Fruit fly (Drosophila melanogaster): Measurements from ENCODE around the gene Diap1.

Diap1 gene

dm6 chr3L:16001164-16001679 is 49.6 kb downstream of the Diap1 start (continued):
- peak; percentile 59 for TF ChIP-seq CG1832 (GFP tag; optimal IDR thresholded peaks at IDR 0.05)
- peak; percentile 28 for TF ChIP-seq Ets97D (GFP tag; optimal IDR thresholded peaks at IDR 0.05)
- no peak for TF ChIP-seq CG14860 (GFP tag; IDR thresholded peaks at IDR 0.05; ENCODE audit: partially characterized antibody)
- no peak for TF ChIP-seq CG14710 (tag; optimal IDR thresholded peaks at IDR 0.05)
- TF ChIP-seq Hey (tag; optimal IDR thresholded peaks at IDR 0.05): peak; percentile 48
- peak; percentile 80 for TF ChIP-seq cwo (GFP tag; optimal IDR thresholded peaks at IDR 0.05)
- TF ChIP-seq CG13296 (GFP tag; optimal IDR thresholded peaks at IDR 0.05): peak; percentile 88
- peak; percentile 48 for TF ChIP-seq sima (GFP tag; optimal IDR thresholded peaks at IDR 0.05)
- peak; percentile 48; the same call in 1 of the 2 replicates for TF ChIP-seq CG17612 (GFP tag; IDR thresholded peaks at IDR 0.05)
- peak; percentile 78 for TF ChIP-seq org-1 (GFP tag; optimal IDR thresholded peaks at IDR 0.05)
- no peak for TF ChIP-seq CG3065 (GFP tag; optimal IDR thresholded peaks at IDR 0.05)
- no peak for TF ChIP-seq BEAF-32 (GFP tag; optimal IDR thresholded peaks at IDR 0.05)
- TF ChIP-seq CG6765 (GFP tag; optimal IDR thresholded peaks at IDR 0.05): peak; percentile 75
- peak; percentile 32 for TF ChIP-seq pnt (GFP tag; optimal IDR thresholded peaks at IDR 0.05)
- TF ChIP-seq croc (GFP tag; conservative IDR thresholded peaks at IDR 0.05): no peak
- peak; percentile 81 for TF ChIP-seq Oli (tag; optimal IDR thresholded peaks at IDR 0.05)
- no peak for TF ChIP-seq ato (GFP tag; IDR thresholded peaks at IDR 0.05; ENCODE audit: partially characterized antibody)
- no peak for TF ChIP-seq Dll (GFP tag; IDR thresholded peaks at IDR 0.05; ENCODE audit: partially characterized antibody)
- TF ChIP-seq Neu2 (GFP tag; optimal IDR thresholded peaks at IDR 0.05; ENCODE audit: borderline replicate concordance): peak; percentile 26
- no peak for TF ChIP-seq wor (GFP tag; IDR thresholded peaks at IDR 0.05)
- peak; percentile 90 for TF ChIP-seq mam (GFP tag; optimal IDR thresholded peaks at IDR 0.05)
- peak; percentile 72 for TF ChIP-seq CrebB (tag; optimal IDR thresholded peaks at IDR 0.05)
- TF ChIP-seq CG4617 (GFP tag; optimal IDR thresholded peaks at IDR 0.05; ENCODE audit: borderline replicate concordance): peak; percentile 3
- peak; percentile 68 for TF ChIP-seq CG11247 (GFP tag; IDR thresholded peaks at IDR 0.05)
- peak; percentile 57 for TF ChIP-seq CG33213 (GFP tag; optimal IDR thresholded peaks at IDR 0.05)
- peak; percentile 40; the same call in 1 of the 2 replicates for TF ChIP-seq MBD-R2 (GFP tag; IDR thresholded peaks at IDR 0.05)
- peak; percentile 72 for TF ChIP-seq NK7.1 (GFP tag; optimal IDR thresholded peaks at IDR 0.05)
- TF ChIP-seq grau (tag; optimal IDR thresholded peaks at IDR 0.05): peak; percentile 89
- TF ChIP-seq Dref (GFP tag; IDR thresholded peaks at IDR 0.05): no peak
- peak; percentile 82 for TF ChIP-seq BtbVII (GFP tag; optimal IDR thresholded peaks at IDR 0.05)
- no peak for TF ChIP-seq cad (GFP tag; optimal IDR thresholded peaks at IDR 0.05)
- TF ChIP-seq CG11398 (GFP tag; optimal IDR thresholded peaks at IDR 0.05): peak; percentile 56
- TF ChIP-seq C15 (GFP tag; IDR thresholded peaks at IDR 0.05): 0 out of 3 replicates have a peak, but pooled peaks have one; percentile 58
- TF ChIP-seq fd3F (GFP tag; optimal IDR thresholded peaks at IDR 0.05): peak; percentile 77
- TF ChIP-seq hkb (optimal IDR thresholded peaks at IDR 0.05): no peak
- peak; percentile 62 for TF ChIP-seq hkb (GFP tag; IDR thresholded peaks at IDR 0.05)
- peak; percentile 16 for TF ChIP-seq CG7928 (GFP tag; optimal IDR thresholded peaks at IDR 0.05)
- TF ChIP-seq bsh (GFP tag; optimal IDR thresholded peaks at IDR 0.05): peak in 1 of 2 experiments; percentile 35
- TF ChIP-seq CG43689 (GFP tag; IDR thresholded peaks at IDR 0.05): no peak
- peak; percentile 36; the same call in 1 of the 2 replicates for TF ChIP-seq CG17328 (GFP tag; IDR thresholded peaks at IDR 0.05)
- no peak for TF ChIP-seq dmrt11E (tag; optimal IDR thresholded peaks at IDR 0.05)
- TF ChIP-seq vvl (GFP tag; IDR thresholded peaks at IDR 0.05): no peak; the same call in 1 of the 2 replicates
- peak; percentile 87 for TF ChIP-seq CG13624 (GFP tag; optimal IDR thresholded peaks at IDR 0.05)
- TF ChIP-seq dimm (GFP tag; IDR thresholded peaks at IDR 0.05): no peak
- peak; percentile 47; the same call in 1 of the 3 replicates for TF ChIP-seq CG34224 (GFP tag; IDR thresholded peaks at IDR 0.05; ENCODE audit: partially characterized antibody)
- TF ChIP-seq trh (GFP tag; optimal IDR thresholded peaks at IDR 0.05): no peak
- TF ChIP-seq CG4360 (GFP tag; IDR thresholded peaks at IDR 0.05): no peak
- no peak; the same call in 2 of the 3 replicates for TF ChIP-seq CG11456 (GFP tag; IDR thresholded peaks at IDR 0.05)
- TF ChIP-seq Lpt (GFP tag; optimal IDR thresholded peaks at IDR 0.05): no peak
- TF ChIP-seq Mrtf (GFP tag; IDR thresholded peaks at IDR 0.05): no peak; the same call in 2 of the 3 replicates
